Fruit fly (Drosophila melanogaster): ENCODE results near the gene rn.

DNA sequence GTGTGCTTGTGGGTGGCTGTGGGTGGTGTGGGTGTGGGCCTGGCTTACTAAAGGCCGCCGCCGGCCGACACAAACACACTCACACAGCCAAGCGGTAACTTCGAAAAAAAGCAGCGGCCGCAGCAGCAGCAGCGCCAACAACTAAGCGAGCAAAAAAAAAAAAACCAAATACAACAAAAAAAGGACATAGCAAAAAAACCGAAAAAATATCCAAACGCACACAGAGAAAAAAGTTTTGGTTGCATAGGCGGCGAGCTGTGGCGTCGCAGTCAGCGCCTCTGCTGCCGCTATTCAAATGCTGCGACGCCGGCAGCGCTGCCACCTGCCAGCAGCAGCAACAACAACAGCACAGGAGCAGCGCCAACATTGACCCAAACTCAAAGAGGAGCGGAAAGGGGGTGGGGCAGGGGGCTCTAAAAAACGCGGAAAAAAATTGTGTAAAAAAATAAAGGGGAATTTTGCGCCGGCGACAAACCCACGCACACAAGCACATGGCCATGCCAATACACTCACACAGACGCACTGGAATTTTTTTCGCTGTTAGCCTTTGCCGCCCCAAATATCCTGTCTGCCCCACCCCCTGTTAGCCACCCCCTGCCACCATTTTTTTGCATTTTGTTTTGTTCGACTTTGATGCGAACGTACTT, 27.1 kb downstream of the rn start:
- TF ChIP-seq MESR4 (GFP tag; optimal IDR thresholded peaks at IDR 0.05) (no peak), CG32532 (GFP tag; IDR thresholded peaks at IDR 0.05) (no peak), CG11247 (GFP tag; IDR thresholded peaks at IDR 0.05) (no peak), vnd (GFP tag; IDR thresholded peaks at IDR 0.05; ENCODE audit: partially characterized antibody) (no peak), CG6654 (GFP tag; optimal IDR thresholded peaks at IDR 0.05) (no peak), gro (GFP tag; optimal IDR thresholded peaks at IDR 0.05) (no peak), unpg (GFP tag; optimal IDR thresholded peaks at IDR 0.05) (no peak)
